Worm (Caenorhabditis elegans) whole organism, mixed stage, embryonic: Measurements from ENCODE around the gene yju-2.

Source experiments
- M03D4.4 ChIP-seq: sonication (generic microtip); optimal IDR thresholded peaks from 2 replicates; lab custom pipeline; 2017; ENCODE audit warnings: mild to moderate bottlenecking, missing genetic modification characterization, missing compliant biosample characterization
- bed-3 ChIP-seq: fragments of 200-800 bp; sonication (Bioruptor generic); optimal IDR thresholded peaks from 3 replicates; lab custom pipeline; 2018; ENCODE audit warnings: mild to moderate bottlenecking, missing genetic modification characterization, moderate library complexity, missing compliant biosample characterization
- ceh-39 ChIP-seq: fragments of 150-350 bp; optimal IDR thresholded peaks from 2 replicates; lab custom pipeline; 2014; ENCODE audit warnings: missing biosample characterization, missing genetic modification characterization
- ceh-83 ChIP-seq: fragments of 200-800 bp; sonication (Bioruptor generic); optimal IDR thresholded peaks from 2 replicates; lab custom pipeline; 2018; ENCODE audit warnings: mild to moderate bottlenecking, missing genetic modification characterization, missing compliant biosample characterization
- ces-1 ChIP-seq: fragments of 150-350 bp; optimal IDR thresholded peaks from 2 replicates; lab custom pipeline; 2014; ENCODE audit warnings: missing biosample characterization, missing genetic modification reagents, missing genetic modification characterization
- cnd-1 ChIP-seq: fragments of 200-800 bp; sonication (Bioruptor generic); optimal IDR thresholded peaks from 2 replicates; lab custom pipeline; 2018; ENCODE audit warnings: mild to moderate bottlenecking, missing genetic modification characterization, missing compliant biosample characterization
- drap-1 ChIP-seq: fragments of 200-800 bp; sonication (Bioruptor generic); optimal IDR thresholded peaks from 3 replicates; lab custom pipeline; 2018; ENCODE audit warnings: mild to moderate bottlenecking, missing genetic modification characterization, missing compliant biosample characterization
- elt-1 ChIP-seq: sonication (generic microtip); optimal IDR thresholded peaks from 2 replicates; lab custom pipeline; 2017; ENCODE audit warnings: missing genetic modification characterization, mild to moderate bottlenecking, missing compliant biosample characterization, antibody characterized with exemption, moderate library complexity, borderline replicate concordance; ENCODE audit not compliant: insufficient read depth
- elt-3 ChIP-seq: fragments of 150-350 bp; optimal IDR thresholded peaks from 2 replicates; lab custom pipeline; 2014; ENCODE audit warnings: missing biosample characterization, missing genetic modification characterization
- flh-1 ChIP-seq: fragments of 200-800 bp; sonication (Bioruptor generic); optimal IDR thresholded peaks from 2 replicates; lab custom pipeline; 2018; ENCODE audit warnings: mild to moderate bottlenecking, missing genetic modification characterization, moderate library complexity, missing compliant biosample characterization
- lin-32 ChIP-seq: fragments of 200-800 bp; sonication (Bioruptor generic); optimal IDR thresholded peaks from 2 replicates; lab custom pipeline; 2018; ENCODE audit warnings: mild to moderate bottlenecking, missing genetic modification characterization, missing compliant biosample characterization
- lsy-2 ChIP-seq: fragments of 150-350 bp; optimal IDR thresholded peaks from 2 replicates; lab custom pipeline; 2014; ENCODE audit warnings: missing biosample characterization, missing genetic modification characterization
- mab-5 ChIP-seq: fragments of 150-350 bp; optimal IDR thresholded peaks from 2 replicates; lab custom pipeline; 2014; ENCODE audit warnings: missing biosample characterization, missing genetic modification characterization
- mep-1 ChIP-seq: fragments of 150-350 bp; optimal IDR thresholded peaks from 2 replicates; lab custom pipeline; 2017; ENCODE audit warnings: missing biosample characterization, missing genetic modification reagents, missing genetic modification characterization, inconsistent platforms
- mls-2 ChIP-seq: sonication (generic microtip); optimal IDR thresholded peaks from 2 replicates; lab custom pipeline; 2016; ENCODE audit warnings: mild to moderate bottlenecking, missing genetic modification characterization, moderate library complexity, missing compliant biosample characterization
- nhr-12 ChIP-seq: fragments of 150-350 bp; optimal IDR thresholded peaks from 2 replicates; lab custom pipeline; 2014; ENCODE audit warnings: missing biosample characterization, missing genetic modification characterization
- nhr-237 ChIP-seq: fragments of 150-350 bp; optimal IDR thresholded peaks from 2 replicates; lab custom pipeline; 2014; ENCODE audit warnings: missing biosample characterization, missing genetic modification characterization
- nhr-28 ChIP-seq: fragments of 150-350 bp; optimal IDR thresholded peaks from 2 replicates; lab custom pipeline; 2014; ENCODE audit warnings: missing biosample characterization, missing genetic modification characterization
- nhr-76 ChIP-seq: sonication (generic microtip); optimal IDR thresholded peaks from 2 replicates; lab custom pipeline; 2017; ENCODE audit warnings: missing biosample characterization, missing genetic modification characterization
- pha-4 ChIP-seq: fragments of 150-350 bp; optimal IDR thresholded peaks from 2 replicates; lab custom pipeline; 2018; ENCODE audit warnings: missing biosample characterization, missing genetic modification reagents, missing genetic modification characterization
- sem-2 ChIP-seq: fragments of 200-800 bp; sonication (Bioruptor generic); optimal IDR thresholded peaks from 2 replicates; lab custom pipeline; 2018; ENCODE audit warnings: mild to moderate bottlenecking, missing genetic modification characterization, missing compliant biosample characterization
- snpc-4 ChIP-seq: fragments of 150-350 bp; optimal IDR thresholded peaks from 2 replicates; lab custom pipeline; 2014; ENCODE audit warnings: missing biosample characterization, missing genetic modification characterization
- sptf-1 ChIP-seq: sonication (generic microtip); optimal IDR thresholded peaks from 2 replicates; lab custom pipeline; 2017; ENCODE audit warnings: mild to moderate bottlenecking, missing genetic modification characterization, moderate library complexity, missing compliant biosample characterization
- tbx-8 ChIP-seq: fragments of 200-800 bp; sonication (Bioruptor generic); optimal IDR thresholded peaks from 2 replicates; lab custom pipeline; 2018; ENCODE audit warnings: mild to moderate bottlenecking, missing genetic modification characterization, moderate library complexity, missing compliant biosample characterization
- unc-120 ChIP-seq: sonication (generic microtip); optimal IDR thresholded peaks from 2 replicates; lab custom pipeline; 2017; ENCODE audit warnings: missing genetic modification characterization, missing compliant biosample characterization; ENCODE audit not compliant: poor library complexity, severe bottlenecking
- unc-39 ChIP-seq: fragments of 150-350 bp; optimal IDR thresholded peaks from 2 replicates; lab custom pipeline; 2014; ENCODE audit warnings: missing biosample characterization, missing genetic modification characterization
- unc-62 ChIP-seq: fragments of 150-350 bp; optimal IDR thresholded peaks from 2 replicates; lab custom pipeline; 2014; ENCODE audit warnings: missing biosample characterization, missing genetic modification reagents, missing genetic modification characterization
- zip-8 ChIP-seq: fragments of 150-350 bp; optimal IDR thresholded peaks from 2 replicates; lab custom pipeline; 2014; ENCODE audit warnings: missing biosample characterization, missing genetic modification characterization
- ztf-11 ChIP-seq: fragments of 150-350 bp; optimal IDR thresholded peaks from 2 replicates; lab custom pipeline; 2014; ENCODE audit warnings: missing biosample characterization, missing genetic modification characterization

Gene yju-2

ce11 chrIII:7223029-7223428 is 38.9 kb downstream of the yju-2 start, which contains the start of gene der-2:
Gene der-2 (minus strand): TSS chrIII:7223129.
- TF ChIP-seq unc-120 (no peak), mls-2 (tag; lab: Kevin White, UChicago) (no peak), ceh-39 (tag; lab: Kevin White, UChicago) (no peak), lsy-2 (tag; lab: Kevin White, UChicago) (no peak), ztf-11 (tag; lab: Kevin White, UChicago) (no peak), unc-62 (GFP tag; lab: Kevin White, UChicago) (no peak), M03D4.4 (tag; lab: Kevin White, UChicago) (no peak), snpc-4 (tag; lab: Kevin White, UChicago) (no peak), cnd-1 (tag; lab: Kevin White, UChicago) (no peak), mep-1 (tag; lab: Kevin White, UChicago) (no peak)

DNA sequence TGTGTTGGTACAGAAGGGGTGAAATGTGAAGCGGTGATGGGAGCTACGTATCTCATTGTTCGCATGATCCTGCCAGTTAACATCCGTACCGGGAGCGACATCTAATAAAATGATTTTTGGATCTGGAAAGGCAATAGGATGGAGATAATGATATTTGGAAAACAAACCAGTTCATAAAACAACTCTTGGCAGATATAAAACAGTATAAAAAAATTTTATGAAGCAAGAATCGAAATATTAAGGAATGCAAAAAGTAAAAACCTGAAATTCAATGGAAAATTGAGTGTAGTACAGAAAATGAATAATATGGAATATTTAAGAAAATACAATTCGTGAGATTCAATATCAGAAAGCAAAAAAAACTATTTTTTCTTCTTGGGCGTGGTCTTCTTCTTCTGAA is 42.5 kb downstream of the yju-2 start, which contains the start of gene hsp-75:
TSS of gene hsp-75 (minus strand) at position 101 of the 400 bp plus-strand sequence.
- TF ChIP-seq mab-5 (tag; lab: Kevin White, UChicago) = no peak
- TF ChIP-seq flh-1 (GFP tag; lab: Kevin White, UChicago) = no peak
- TF ChIP-seq ceh-83 = no peak
- no peak for TF ChIP-seq sem-2
- TF ChIP-seq tbx-8 (GFP tag; lab: Kevin White, UChicago) = no peak

- no peak for TF ChIP-seq nhr-28 (tag; lab: Kevin White, UChicago)
- TF ChIP-seq unc-39 (tag; lab: Kevin White, UChicago) = no peak
- no peak for TF ChIP-seq pha-4
- TF ChIP-seq ces-1 (GFP tag; lab: Kevin White, UChicago) = no peak
- no peak for TF ChIP-seq sptf-1
- no peak for TF ChIP-seq mep-1 (tag; lab: Kevin White, UChicago)
- TF ChIP-seq nhr-12 (tag; lab: Kevin White, UChicago) = no peak
- no peak for TF ChIP-seq ceh-83
- TF ChIP-seq lin-32 (GFP tag; lab: Kevin White, UChicago) = no peak
- TF ChIP-seq nhr-237 (tag; lab: Kevin White, UChicago) = no peak
- TF ChIP-seq flh-1 (GFP tag; lab: Kevin White, UChicago) = no peak
- no peak for TF ChIP-seq snpc-4 (tag; lab: Kevin White, UChicago)
- TF ChIP-seq sem-2 = no peak
- TF ChIP-seq lsy-2 (tag; lab: Kevin White, UChicago) = no peak
- no peak for TF ChIP-seq elt-3 (tag; lab: Kevin White, UChicago)
- TF ChIP-seq elt-1 (tag; lab: Kevin White, UChicago) = no peak
- TF ChIP-seq zip-8 (tag; lab: Kevin White, UChicago) = no peak
These were observed 45.6 kb downstream of the yju-2 start, which contains the start of gene R151.8 for ce11 chrIII:7229687-7230086. Gene R151.8 (minus strand): TSS chrIII:7229787.

ce11 chrIII:7230841-7231240 is 46.7 kb downstream of the yju-2 start, which contains the start of gene R151.10:
Gene R151.10 (minus strand): TSS chrIII:7230941.
- TF ChIP-seq mep-1 (tag; lab: Kevin White, UChicago) (no peak), unc-62 (GFP tag; lab: Kevin White, UChicago) (no peak), ztf-11 (tag; lab: Kevin White, UChicago) (no peak), zip-8 (tag; lab: Kevin White, UChicago) (no peak), elt-3 (tag; lab: Kevin White, UChicago) (no peak), ceh-83 (no peak), ces-1 (GFP tag; lab: Kevin White, UChicago) (no peak)
- TF ChIP-seq, all 35 proteins: peak for 0

ce11 chrIII:7232782-7233181 is 48.6 kb downstream of the yju-2 start, which contains the start of gene adr-2:
Gene adr-2 (minus strand): TSS chrIII:7232882.
- no peak for TF ChIP-seq mep-1 (tag; lab: Kevin White, UChicago)
- TF ChIP-seq M03D4.4 (tag; lab: Kevin White, UChicago) = no peak
- TF ChIP-seq elt-3 (tag; lab: Kevin White, UChicago) = no peak
- no peak for TF ChIP-seq lin-32 (GFP tag; lab: Kevin White, UChicago)
- no peak for TF ChIP-seq drap-1
- TF ChIP-seq ztf-11 (tag; lab: Kevin White, UChicago) = no peak
- no peak for TF ChIP-seq mls-2 (tag; lab: Kevin White, UChicago)
- TF ChIP-seq ceh-83 = no peak
- no peak for TF ChIP-seq pha-4
- TF ChIP-seq nhr-76 (tag; lab: Kevin White, UChicago) = no peak
- no peak for TF ChIP-seq nhr-237 (tag; lab: Kevin White, UChicago)
- TF ChIP-seq sptf-1 = no peak
- no peak for TF ChIP-seq sem-2
- no peak for TF ChIP-seq snpc-4 (tag; lab: Kevin White, UChicago)
- no peak for TF ChIP-seq elt-1 (tag; lab: Kevin White, UChicago)
- no peak for TF ChIP-seq cnd-1 (tag; lab: Kevin White, UChicago)
- no peak for TF ChIP-seq bed-3
